Worm (Caenorhabditis elegans): ENCODE results near the gene nas-33.

Gene nas-33

DNA sequence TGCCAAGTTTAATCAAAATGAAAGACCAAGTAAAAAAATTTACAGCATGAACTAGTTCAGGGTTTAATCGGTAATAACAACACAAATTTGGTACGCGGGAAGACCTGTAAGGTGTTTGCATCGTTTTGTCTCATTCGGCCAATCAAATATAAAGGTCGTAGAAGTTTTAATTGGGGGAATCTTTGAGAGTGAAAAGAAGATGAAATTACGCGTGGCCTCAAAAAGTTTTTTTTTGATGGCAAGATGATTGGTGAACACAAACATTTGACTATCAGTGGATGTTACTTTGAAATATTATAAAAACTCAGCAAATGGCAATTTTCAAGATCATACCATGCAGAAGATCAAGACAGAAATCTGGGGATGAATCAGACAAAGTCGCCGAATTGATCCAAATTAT lies at the start of gene nas-33:
nas-33 (minus strand) TSS at position 101 of the 400 bp plus-strand sequence.
- no peak for TF ChIP-seq lin-14 (GFP tag; optimal IDR thresholded peaks at IDR 0.05)
- no peak for TF ChIP-seq xbp-1 (tag; optimal IDR thresholded peaks at IDR 0.05)
- TF ChIP-seq mab-9 (GFP tag; IDR thresholded peaks at IDR 0.05), result no peak
- TF ChIP-seq zip-4 (GFP tag; optimal IDR thresholded peaks at IDR 0.05), result no peak

DNA sequence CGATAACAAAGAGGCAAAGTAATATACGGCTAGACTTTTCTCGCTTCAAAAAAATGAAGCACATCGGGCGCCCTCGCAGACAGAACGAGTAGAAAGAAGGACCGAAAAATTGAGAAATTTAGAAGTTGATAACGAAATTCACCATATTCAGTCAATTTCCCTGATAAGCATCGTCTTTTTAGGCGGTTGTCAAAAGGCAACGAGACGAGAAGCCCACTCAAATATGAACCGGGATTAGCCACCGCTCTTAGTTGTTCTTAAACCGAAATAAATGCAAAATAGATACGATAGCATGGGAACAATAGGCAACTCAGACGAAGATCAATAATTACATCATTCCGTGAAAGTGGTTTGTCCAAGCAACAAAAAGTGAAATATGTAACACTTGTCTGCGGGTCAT lies 48.1 kb upstream of the nas-33 start:
- no peak for TF ChIP-seq tbx-2 (tag; optimal IDR thresholded peaks at IDR 0.05)
- TF ChIP-seq elt-2 (tag; optimal IDR thresholded peaks at IDR 0.05), result peak; percentile 22

DNA sequence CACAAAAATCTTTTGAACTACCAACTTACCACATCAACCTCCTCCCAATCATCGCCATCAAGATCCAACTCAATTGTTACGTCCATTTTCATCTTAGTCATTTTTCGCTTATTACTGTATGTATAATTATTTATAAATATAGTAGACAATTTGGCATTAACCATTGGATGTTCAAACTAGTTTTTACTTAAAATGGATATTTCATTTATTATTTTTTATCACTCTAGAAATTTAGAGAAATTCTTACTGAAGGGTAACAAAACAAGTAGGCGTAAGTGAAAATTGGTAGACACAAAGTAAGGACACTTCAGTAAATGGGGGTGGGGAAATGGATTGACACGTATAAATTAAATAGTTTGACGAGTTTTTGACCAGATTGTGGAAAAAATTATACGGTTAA lies 44.7 kb upstream of the nas-33 start, which contains the start of gene actl-1:
actl-1 (minus strand) TSS at position 101 of the 400 bp plus-strand sequence.
- TF ChIP-seq ceh-8 (GFP tag; optimal IDR thresholded peaks at IDR 0.05), result no peak
- TF ChIP-seq efl-3 (GFP tag; optimal IDR thresholded peaks at IDR 0.05), result no peak
- no peak for TF ChIP-seq hlh-17 (GFP tag; optimal IDR thresholded peaks at IDR 0.05; ENCODE audit: borderline replicate concordance)
- TF ChIP-seq zip-4 (GFP tag; optimal IDR thresholded peaks at IDR 0.05), result no peak
- no peak for TF ChIP-seq ama-1 (optimal IDR thresholded peaks at IDR 0.05)
- no peak for TF ChIP-seq nhr-77 (tag; optimal IDR thresholded peaks at IDR 0.05)
- TF ChIP-seq nhr-19 (GFP tag; conservative IDR thresholded peaks at IDR 0.05), result no peak
- TF ChIP-seq blmp-1 (tag; optimal IDR thresholded peaks at IDR 0.05), result no peak
- no peak for TF ChIP-seq egl-27 (tag; optimal IDR thresholded peaks at IDR 0.05)
- TF ChIP-seq nhr-84 (tag; optimal IDR thresholded peaks at IDR 0.05), result no peak
- no peak for TF ChIP-seq aha-1 (tag; optimal IDR thresholded peaks at IDR 0.05)
- TF ChIP-seq xbp-1 (tag; optimal IDR thresholded peaks at IDR 0.05), result no peak
- TF ChIP-seq unc-30 (tag; optimal IDR thresholded peaks at IDR 0.05), result no peak
- no peak for TF ChIP-seq rnt-1 (tag; optimal IDR thresholded peaks at IDR 0.05)

DNA sequence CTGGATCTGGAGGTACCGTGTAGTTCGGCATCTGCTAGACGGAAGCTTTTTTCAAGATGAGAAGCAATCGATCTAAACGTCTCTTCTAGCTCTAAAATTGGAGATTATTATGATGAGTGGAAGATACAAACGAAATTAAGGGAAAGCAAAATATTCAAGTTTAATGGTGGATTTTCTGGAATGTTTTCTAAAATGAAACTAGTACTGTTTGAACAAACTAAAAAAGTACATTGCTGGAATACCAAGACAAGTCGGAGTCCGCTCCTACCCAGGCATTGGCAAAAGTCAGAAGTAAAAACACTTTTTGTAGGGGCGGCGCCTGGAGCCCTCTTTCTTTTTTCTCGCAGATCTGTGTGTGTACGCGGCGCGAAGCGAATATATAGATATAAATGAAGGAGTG lies 29.7 kb upstream of the nas-33 start, which contains the start of gene gar-1:
gar-1 (minus strand) TSS at position 101 of the 400 bp plus-strand sequence.
- no peak for TF ChIP-seq efl-1 (optimal IDR thresholded peaks at IDR 0.05)
- TF ChIP-seq efl-1 (GFP tag; optimal IDR thresholded peaks at IDR 0.05 in 1 of 2), result peak in 1 of 2 experiments; percentile 61
- TF ChIP-seq hlh-17 (GFP tag; optimal IDR thresholded peaks at IDR 0.05; ENCODE audit: borderline replicate concordance), result no peak

DNA sequence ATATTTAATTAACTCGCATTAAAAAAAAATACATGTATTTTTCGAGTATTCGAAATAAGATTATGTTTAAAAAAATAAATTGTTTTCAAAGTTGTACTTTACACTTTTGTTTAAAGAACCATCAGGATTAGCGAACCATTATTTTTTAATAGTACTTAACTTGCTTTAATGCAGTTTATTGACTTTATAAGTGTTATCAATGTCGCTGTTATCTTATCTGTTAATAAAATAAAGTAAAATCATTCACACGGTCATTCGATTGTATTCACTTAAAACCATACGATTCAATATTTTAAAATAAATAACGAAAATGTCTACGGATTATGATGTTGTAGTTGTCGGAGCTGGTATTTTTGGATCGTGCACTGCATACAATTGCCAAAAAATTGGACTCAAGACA lies 21.5 kb upstream of the nas-33 start, which contains the start of gene C15B12.1:
C15B12.1 (plus strand) TSS at position 271 of the 400 bp plus-strand sequence.
- TF ChIP-seq elt-3 (tag; optimal IDR thresholded peaks at IDR 0.05) (peak in 1 of 6 experiments; percentile 9), pqm-1 (tag; optimal IDR thresholded peaks at IDR 0.05) (no peak), ztf-11 (tag; optimal IDR thresholded peaks at IDR 0.05) (no peak), nhr-20 (tag; optimal IDR thresholded peaks at IDR 0.05) (no peak), rnt-1 (tag; optimal IDR thresholded peaks at IDR 0.05) (no peak), pag-3 (tag; optimal IDR thresholded peaks at IDR 0.05; ENCODE audit: borderline replicate concordance, insufficient read depth) (no peak), elt-2 (tag; optimal IDR thresholded peaks at IDR 0.05) (peak; percentile 82)

DNA sequence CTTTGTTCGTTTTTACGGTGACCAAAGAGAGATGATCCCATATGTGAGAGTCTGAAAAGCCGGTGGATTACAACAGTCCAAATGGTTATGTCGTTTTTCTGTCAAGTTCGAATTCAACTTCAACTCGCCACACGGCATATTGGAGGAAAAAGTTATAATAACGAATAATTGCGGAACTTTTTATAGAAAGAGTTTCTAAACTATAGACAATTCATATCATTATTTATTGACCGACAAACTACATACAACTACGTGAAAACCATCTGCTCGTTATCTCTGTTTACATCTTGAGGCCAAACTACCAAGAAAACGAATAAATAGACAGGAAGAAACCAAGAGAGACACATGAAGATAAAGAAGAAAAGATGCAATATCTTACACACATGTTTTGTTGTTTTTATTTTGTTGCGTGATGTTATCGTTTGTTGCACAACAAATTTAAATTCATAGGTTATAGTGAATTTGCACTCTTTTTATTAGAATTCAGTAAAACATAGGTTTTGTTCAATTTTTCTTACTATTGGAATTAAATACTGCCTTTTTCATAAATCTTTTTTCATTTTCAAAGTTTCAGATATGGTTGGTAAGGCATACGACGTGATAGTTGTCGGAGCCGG lies 18.7 kb upstream of the nas-33 start, which contains the start of the genes C15B12.4 and C15B12.8:
C15B12.4 (minus strand) TSS at position 51 of the 617 bp plus-strand sequence.
C15B12.8 (plus strand) TSS at position 567 of the 617 bp plus-strand sequence.
- TF ChIP-seq nhr-12 (tag; optimal IDR thresholded peaks at IDR 0.05), result no peak
- TF ChIP-seq dsc-1 (tag; optimal IDR thresholded peaks at IDR 0.05), result peak; percentile 39
- no peak for TF ChIP-seq nhr-90 (tag; optimal IDR thresholded peaks at IDR 0.05; ENCODE audit: poor library complexity)
- TF ChIP-seq efl-1 (optimal IDR thresholded peaks at IDR 0.05), result no peak
- TF ChIP-seq efl-1 (GFP tag; optimal IDR thresholded peaks at IDR 0.05 in 1 of 2), result peak in 1 of 2 experiments; percentile 12
- TF ChIP-seq C16A3.4 (tag; optimal IDR thresholded peaks at IDR 0.05), result no peak
